Fruit fly (Drosophila melanogaster) whole organism, embryonic: ENCODE measurements around the gene eEF1alpha2.

Source experiments
- ATbp ChIP-seq: fragments of 200-800 bp; sonication (Bioruptor generic); optimal IDR thresholded peaks from 2 replicates; lab custom pipeline; 2017; ENCODE audit warnings: missing biosample characterization, mild to moderate bottlenecking, missing genetic modification characterization, missing genetic modification reagents
- CG1024 ChIP-seq: fragments of 200-800 bp; sonication (Bioruptor generic); IDR thresholded peaks from 2 replicates; pipeline ENCODE4 v1.3.6; 2022; ENCODE audit warnings: missing biosample characterization, missing genetic modification characterization
- CG10979 ChIP-seq: fragments of 200-800 bp; sonication (Bioruptor generic); optimal IDR thresholded peaks from 2 replicates; lab custom pipeline; 2018; ENCODE audit warnings: missing biosample characterization, mild to moderate bottlenecking, missing genetic modification characterization, moderate library complexity
- CG11696 ChIP-seq: fragments of 200-800 bp; sonication (Bioruptor generic); IDR thresholded peaks from 2 replicates; pipeline ENCODE4 v1.3.6; 2022; ENCODE audit warnings: missing biosample characterization, missing genetic modification characterization
- CG12769 ChIP-seq: fragments of 200-800 bp; sonication (Bioruptor generic); optimal IDR thresholded peaks from 2 replicates; lab custom pipeline; 2019; ENCODE audit warnings: missing biosample characterization, mild to moderate bottlenecking, missing genetic modification characterization, moderate library complexity
- CG13296 ChIP-seq: fragments of 200-800 bp; sonication (Bioruptor generic); optimal IDR thresholded peaks from 3 replicates; lab custom pipeline; 2018; ENCODE audit warnings: missing biosample characterization, mild to moderate bottlenecking, missing genetic modification characterization
- CG13424 ChIP-seq: fragments of 200-800 bp; sonication (Bioruptor generic); optimal IDR thresholded peaks from 2 replicates; lab custom pipeline; 2019; ENCODE audit warnings: missing biosample characterization, mild to moderate bottlenecking, missing genetic modification characterization, moderate library complexity
- CG13894 ChIP-seq: fragments of 200-800 bp; sonication (Bioruptor generic); optimal IDR thresholded peaks from 3 replicates; lab custom pipeline; 2018; ENCODE audit warnings: missing biosample characterization, mild to moderate bottlenecking, missing genetic modification characterization, moderate library complexity
- CG15601 ChIP-seq: fragments of 200-800 bp; sonication (Bioruptor generic); optimal IDR thresholded peaks from 3 replicates; lab custom pipeline; 2019; ENCODE audit warnings: missing biosample characterization, mild to moderate bottlenecking, missing genetic modification characterization, moderate library complexity
- CG16779 ChIP-seq: fragments of 200-800 bp; sonication (Bioruptor generic); IDR thresholded peaks from 2 replicates; pipeline ENCODE4 v1.3.6; 2022; ENCODE audit warnings: missing biosample characterization, missing genetic modification characterization
- CG16815 ChIP-seq: fragments of 200-800 bp; sonication (Bioruptor generic); optimal IDR thresholded peaks from 3 replicates; lab custom pipeline; 2017; ENCODE audit warnings: missing biosample characterization, mild to moderate bottlenecking, missing genetic modification characterization
- CG16863 ChIP-seq: fragments of 200-800 bp; sonication (Bioruptor generic); optimal IDR thresholded peaks from 3 replicates; lab custom pipeline; 2016; ENCODE audit warnings: missing biosample characterization, missing genetic modification characterization
- CG17359 ChIP-seq: fragments of 200-800 bp; sonication (Bioruptor generic); optimal IDR thresholded peaks from 3 replicates; lab custom pipeline; 2018; ENCODE audit warnings: missing biosample characterization, mild to moderate bottlenecking, missing genetic modification characterization, moderate library complexity
- CG2202 ChIP-seq: fragments of 200-800 bp; sonication (Bioruptor generic); optimal IDR thresholded peaks from 2 replicates; lab custom pipeline; 2018; ENCODE audit warnings: missing biosample characterization, mild to moderate bottlenecking, missing genetic modification characterization
- CG2678 ChIP-seq: fragments of 200-800 bp; sonication (Bioruptor generic); optimal IDR thresholded peaks from 3 replicates; lab custom pipeline; 2019; ENCODE audit warnings: missing biosample characterization, mild to moderate bottlenecking, missing genetic modification characterization, moderate library complexity
- CG2712 ChIP-seq: fragments of 200-800 bp; optimal IDR thresholded peaks from 3 replicates; lab custom pipeline; 2019; ENCODE audit warnings: missing biosample characterization, mild to moderate bottlenecking, missing genetic modification characterization, moderate library complexity
- CG3065 ChIP-seq: fragments of 200-800 bp; sonication (Bioruptor generic); optimal IDR thresholded peaks from 2 replicates; lab custom pipeline; 2016; ENCODE audit warnings: missing biosample characterization, missing genetic modification characterization
- CG33213 ChIP-seq: fragments of 200-800 bp; sonication (Bioruptor generic); optimal IDR thresholded peaks from 3 replicates; lab custom pipeline; 2016; ENCODE audit warnings: missing biosample characterization, missing genetic modification characterization
- CG3847 ChIP-seq: fragments of 200-800 bp; sonication (Bioruptor generic); IDR thresholded peaks from 2 replicates; pipeline ENCODE4 v1.3.6; 2022; ENCODE audit warnings: missing biosample characterization, missing genetic modification characterization
- CG4360 ChIP-seq: fragments of 200-800 bp; sonication (Bioruptor generic); IDR thresholded peaks from 2 replicates; pipeline ENCODE4 v1.3.6; 2022; ENCODE audit warnings: missing biosample characterization, missing genetic modification characterization
- CG6175 ChIP-seq: fragments of 200-800 bp; sonication (Bioruptor generic); IDR thresholded peaks from 3 replicates; pipeline ENCODE4 v1.3.6; 2022; ENCODE audit warnings: missing biosample characterization, missing genetic modification characterization
- CG6254 ChIP-seq: fragments of 200-800 bp; sonication (Bioruptor generic); optimal IDR thresholded peaks from 3 replicates; lab custom pipeline; 2017; ENCODE audit warnings: mild to moderate bottlenecking, missing biosample characterization, missing genetic modification reagents, missing genetic modification characterization
- CG9215 ChIP-seq: fragments of 200-800 bp; sonication (Bioruptor generic); IDR thresholded peaks from 2 replicates; pipeline ENCODE4 v1.3.6; 2022; ENCODE audit warnings: missing biosample characterization, missing genetic modification characterization
- CrebB ChIP-seq: fragments of 200-800 bp; sonication (Bioruptor generic); optimal IDR thresholded peaks from 3 replicates; lab custom pipeline; 2018; ENCODE audit warnings: missing biosample characterization, mild to moderate bottlenecking, missing genetic modification characterization
- Drgx ChIP-seq: fragments of 200-800 bp; sonication (Bioruptor generic); IDR thresholded peaks from 2 replicates; pipeline ENCODE4 v1.3.6; 2022; ENCODE audit warnings: missing biosample characterization, missing genetic modification characterization
- H2.0 ChIP-seq: fragments of 200-800 bp; sonication (Bioruptor generic); IDR thresholded peaks from 2 replicates; pipeline ENCODE4 v1.3.6; 2022; ENCODE audit warnings: missing biosample characterization, missing genetic modification characterization
- Hr3 ChIP-seq: fragments of 200-800 bp; sonication (Bioruptor generic); optimal IDR thresholded peaks from 3 replicates; lab custom pipeline; 2016; ENCODE audit warnings: missing biosample characterization, missing genetic modification characterization
- Max ChIP-seq: fragments of 200-800 bp; sonication (Bioruptor generic); optimal IDR thresholded peaks from 2 replicates; lab custom pipeline; 2016; ENCODE audit warnings: missing biosample characterization, mild to moderate bottlenecking, missing genetic modification characterization
- Ptx1 ChIP-seq: fragments of 200-800 bp; sonication (Bioruptor generic); IDR thresholded peaks from 2 replicates; pipeline ENCODE4 v1.3.6; 2022; ENCODE audit warnings: missing biosample characterization, missing genetic modification characterization
- Sox102F ChIP-seq: fragments of 200-800 bp; sonication (Bioruptor generic); optimal IDR thresholded peaks from 2 replicates; lab custom pipeline; 2018; ENCODE audit warnings: missing biosample characterization, mild to moderate bottlenecking, missing genetic modification characterization, moderate library complexity
- amos ChIP-seq: fragments of 200-800 bp; sonication (Bioruptor generic); IDR thresholded peaks from 2 replicates; pipeline ENCODE4 v1.3.6; 2022; ENCODE audit warnings: missing biosample characterization, missing genetic modification characterization; ENCODE audit not compliant: partially characterized antibody
- br ChIP-seq: fragments of >200 bp; optimal IDR thresholded peaks from 2 replicates; lab custom pipeline; 2017
- bsh ChIP-seq, 2 experiments: fragments of 200-800 bp; sonication (Bioruptor generic); optimal IDR thresholded peaks; 2 replicates each; lab custom pipeline; 2017 to 2018; ENCODE audit warnings: mild to moderate bottlenecking in 2 of 2, missing biosample characterization in 2 of 2, missing genetic modification characterization in 2 of 2, moderate library complexity in 1 of 2
- chif ChIP-seq, 2 experiments: fragments of 200-800 bp; sonication (Bioruptor generic); optimal IDR thresholded peaks; 3 replicates each; lab custom pipeline; 2016; ENCODE audit warnings: missing biosample characterization in 2 of 2, missing genetic modification characterization in 2 of 2
- corto ChIP-seq: fragments of 200-800 bp; sonication (Bioruptor generic); optimal IDR thresholded peaks from 2 replicates; lab custom pipeline; 2016; ENCODE audit warnings: missing biosample characterization, mild to moderate bottlenecking, missing genetic modification characterization, moderate library complexity
- disco-r ChIP-seq: fragments of 200-800 bp; sonication (Bioruptor generic); optimal IDR thresholded peaks from 2 replicates; lab custom pipeline; 2016; ENCODE audit warnings: missing biosample characterization, missing genetic modification characterization
- gsb ChIP-seq: fragments of 200-800 bp; sonication (Bioruptor generic); IDR thresholded peaks from 2 replicates; pipeline ENCODE4 v1.3.6; 2022; ENCODE audit warnings: missing biosample characterization, missing genetic modification characterization
- nerfin-1 ChIP-seq: fragments of 200-800 bp; sonication (Bioruptor generic); optimal IDR thresholded peaks from 3 replicates; lab custom pipeline; 2019; ENCODE audit warnings: missing biosample characterization, mild to moderate bottlenecking, missing genetic modification characterization, moderate library complexity
- nmo ChIP-seq: fragments of 200-800 bp; sonication (Bioruptor generic); optimal IDR thresholded peaks from 2 replicates; lab custom pipeline; 2018; ENCODE audit warnings: missing biosample characterization, mild to moderate bottlenecking, missing genetic modification characterization, moderate library complexity
- onecut ChIP-seq: fragments of 200-800 bp; sonication (Bioruptor generic); IDR thresholded peaks from 2 replicates; pipeline ENCODE4 v1.3.6; 2022; ENCODE audit warnings: missing biosample characterization, missing genetic modification characterization
- schlank ChIP-seq: fragments of 200-800 bp; sonication (Bioruptor generic); optimal IDR thresholded peaks from 2 replicates; lab custom pipeline; 2018; ENCODE audit warnings: missing biosample characterization, mild to moderate bottlenecking, missing genetic modification characterization
- sens-2 ChIP-seq: fragments of 200-800 bp; sonication (Bioruptor generic); IDR thresholded peaks from 2 replicates; pipeline ENCODE4 v1.3.6; 2022; ENCODE audit warnings: missing biosample characterization, missing genetic modification characterization
- seq ChIP-seq: fragments of 200-800 bp; sonication (Bioruptor generic); IDR thresholded peaks from 2 replicates; pipeline ENCODE4 v1.3.6; 2022; ENCODE audit warnings: missing biosample characterization, missing genetic modification characterization
- shn ChIP-seq: fragments of 200-800 bp; sonication (Bioruptor generic); optimal IDR thresholded peaks from 3 replicates; lab custom pipeline; 2016; ENCODE audit warnings: missing biosample characterization, missing genetic modification characterization
- sisA ChIP-seq: fragments of 200-800 bp; sonication (Bioruptor generic); IDR thresholded peaks from 2 replicates; pipeline ENCODE4 v1.3.6; 2022; ENCODE audit warnings: missing biosample characterization, missing genetic modification characterization
- sug ChIP-seq: fragments of 200-800 bp; optimal IDR thresholded peaks from 2 replicates; lab custom pipeline; 2019; ENCODE audit warnings: missing biosample characterization, mild to moderate bottlenecking, missing genetic modification characterization, moderate library complexity
- trem ChIP-seq: fragments of 200-800 bp; optimal IDR thresholded peaks from 3 replicates; lab custom pipeline; 2019; ENCODE audit warnings: missing biosample characterization, mild to moderate bottlenecking, missing genetic modification characterization, moderate library complexity
- vvl ChIP-seq: fragments of 200-800 bp; sonication (Bioruptor generic); IDR thresholded peaks from 2 replicates; pipeline ENCODE4 v1.3.6; 2022; ENCODE audit warnings: missing biosample characterization, missing genetic modification characterization

eEF1alpha2 gene

DNA sequence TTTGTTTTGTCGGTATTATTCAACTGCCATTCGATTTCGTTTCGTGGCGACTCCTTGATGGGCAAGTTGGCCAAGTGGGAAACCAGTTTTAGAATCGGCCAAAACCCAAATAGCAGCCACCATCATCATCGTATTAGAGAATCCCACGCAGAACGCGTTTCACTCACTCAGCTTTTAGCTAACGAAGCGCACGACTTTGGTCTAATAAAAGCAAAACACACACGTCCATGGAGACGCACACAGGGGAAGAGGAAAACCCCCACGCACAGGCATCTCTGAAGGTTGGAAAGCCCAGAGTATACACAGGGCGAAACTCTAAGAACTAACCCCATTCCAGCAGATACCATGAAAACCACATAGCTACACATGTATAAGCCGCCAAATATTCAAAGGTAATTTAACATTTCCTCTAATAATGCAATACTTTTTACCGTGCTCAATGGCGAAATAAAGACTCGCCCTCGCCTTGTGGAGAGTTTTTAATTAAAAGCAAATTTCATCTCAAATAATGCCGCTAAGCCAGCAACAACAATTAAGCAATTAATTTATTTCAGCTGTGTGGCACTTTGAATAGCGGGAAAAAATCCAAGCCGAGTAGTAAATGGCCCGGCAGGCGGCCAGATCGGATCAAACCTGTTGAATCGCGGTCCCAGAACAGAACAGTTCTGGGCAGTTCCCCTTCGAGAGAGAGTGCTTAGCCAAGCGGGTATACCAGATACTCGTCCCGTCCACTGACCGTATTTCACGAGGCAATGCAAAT, 26.8 kb upstream of the eEF1alpha2 start (continued):
- TF ChIP-seq amos: no peak
- peak; percentile 44 for TF ChIP-seq CG12769 (tag; lab: Kevin White, UChicago)
- TF ChIP-seq bsh (GFP tag; optimal IDR thresholded peaks at IDR 0.05; lab: Kevin White, UChicago): peak in 1 of 2 experiments; percentile 8
- TF ChIP-seq CG9215 (GFP tag; lab: Robert Waterston, UW): no peak
- peak; percentile 24 for TF ChIP-seq CG13894 (tag; lab: Kevin White, UChicago)
- no peak for TF ChIP-seq sisA (GFP tag; lab: Robert Waterston, UW)
- TF ChIP-seq CG6175 (GFP tag; lab: Robert Waterston, UW): no peak
- no peak for TF ChIP-seq CG16779 (GFP tag; lab: Robert Waterston, UW)
- no peak for TF ChIP-seq corto (GFP tag; lab: Kevin White, UChicago)
- no peak for TF ChIP-seq CG16815 (GFP tag; lab: Kevin White, UChicago)
- no peak for TF ChIP-seq CG10979
- TF ChIP-seq CG16863: no peak
- no peak for TF ChIP-seq gsb (GFP tag; lab: Robert Waterston, UW)
- no peak for TF ChIP-seq disco-r (GFP tag; lab: Kevin White, UChicago)
- TF ChIP-seq sens-2 (GFP tag; lab: Robert Waterston, UW): no peak
- TF ChIP-seq Ptx1 (GFP tag; lab: Robert Waterston, UW): no peak
- TF ChIP-seq, all 482 proteins: peak for 12

DNA sequence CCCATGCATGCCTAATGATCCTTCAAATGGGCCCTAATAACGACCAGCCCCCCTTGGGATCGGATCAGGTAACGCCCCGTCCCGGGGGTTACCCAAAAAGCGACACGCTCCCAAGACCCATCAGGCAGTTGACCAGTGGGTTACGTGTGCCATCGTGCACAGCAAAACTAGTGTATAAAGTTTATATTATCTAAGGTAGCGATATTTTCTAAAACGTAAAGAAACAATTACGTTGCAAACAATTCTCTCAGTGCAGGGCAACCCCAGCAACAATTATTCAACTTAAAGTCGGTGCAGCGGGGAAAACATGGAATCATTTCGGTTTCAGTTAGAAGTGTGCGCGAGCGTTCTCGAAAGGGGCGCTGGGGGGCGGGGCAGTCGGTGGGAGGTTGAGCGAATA, 25.7 kb upstream of the eEF1alpha2 start:
- TF ChIP-seq Drgx (GFP tag; lab: Robert Waterston, UW): peak; percentile 46
- peak; percentile 64 for TF ChIP-seq CG3065 (GFP tag; lab: Kevin White, UChicago)
- no peak for TF ChIP-seq H2.0
- TF ChIP-seq CG1024: 0 out of 2 replicates have a peak, but pooled peaks have one; percentile 15
- no peak for TF ChIP-seq nerfin-1 (tag; lab: Kevin White, UChicago)
- peak; percentile 26 for TF ChIP-seq CG2202
- TF ChIP-seq ATbp (GFP tag; lab: Kevin White, UChicago): peak; percentile 25
- TF ChIP-seq CG2678: peak; percentile 28
- TF ChIP-seq CG33213 (GFP tag; lab: Kevin White, UChicago): no peak
- TF ChIP-seq CG13296 (GFP tag; lab: Kevin White, UChicago): no peak
- TF ChIP-seq CG10979: peak; percentile 55
- TF ChIP-seq trem (tag; lab: Kevin White, UChicago): no peak
- TF ChIP-seq seq: 0 out of 2 replicates have a peak, but pooled peaks have one; percentile 24
- TF ChIP-seq Hr3 (GFP tag; lab: Kevin White, UChicago): no peak
- peak in 1 of 2 experiments; percentile 9 for TF ChIP-seq chif (GFP tag; optimal IDR thresholded peaks at IDR 0.05; lab: Kevin White, UChicago)
- peak; percentile 6 for TF ChIP-seq CG13424 (tag; lab: Kevin White, UChicago)
- no peak for TF ChIP-seq Max
- peak; percentile 21 for TF ChIP-seq Sox102F
- TF ChIP-seq CG2712: peak; percentile 58
- peak; percentile 37 for TF ChIP-seq nmo
- TF ChIP-seq CG17359 (tag; lab: Kevin White, UChicago): peak; percentile 28
- TF ChIP-seq schlank (tag; lab: Kevin White, UChicago): no peak
- peak; percentile 7 for TF ChIP-seq shn (GFP tag; lab: Kevin White, UChicago)
- 0 out of 2 replicates have a peak, but pooled peaks have one; percentile 36 for TF ChIP-seq vvl
- TF ChIP-seq CG3847: no peak
- TF ChIP-seq onecut (GFP tag; lab: Robert Waterston, UW): 0 out of 2 replicates have a peak, but pooled peaks have one; percentile 4
- no peak for TF ChIP-seq CrebB (tag; lab: Kevin White, UChicago)
- TF ChIP-seq CG11696: 0 out of 2 replicates have a peak, but pooled peaks have one; percentile 6
- peak; percentile 52 for TF ChIP-seq CG15601 (tag; lab: Kevin White, UChicago)
- no peak for TF ChIP-seq br (lab: Kevin White, UChicago)
- TF ChIP-seq CG6254 (GFP tag; lab: Kevin White, UChicago): peak; percentile 8
- TF ChIP-seq CG4360: peak; percentile 34
- peak; percentile 3 for TF ChIP-seq sug
